Fruit fly (Drosophila melanogaster): Measurements from ENCODE around the gene MED20.

DNA sequence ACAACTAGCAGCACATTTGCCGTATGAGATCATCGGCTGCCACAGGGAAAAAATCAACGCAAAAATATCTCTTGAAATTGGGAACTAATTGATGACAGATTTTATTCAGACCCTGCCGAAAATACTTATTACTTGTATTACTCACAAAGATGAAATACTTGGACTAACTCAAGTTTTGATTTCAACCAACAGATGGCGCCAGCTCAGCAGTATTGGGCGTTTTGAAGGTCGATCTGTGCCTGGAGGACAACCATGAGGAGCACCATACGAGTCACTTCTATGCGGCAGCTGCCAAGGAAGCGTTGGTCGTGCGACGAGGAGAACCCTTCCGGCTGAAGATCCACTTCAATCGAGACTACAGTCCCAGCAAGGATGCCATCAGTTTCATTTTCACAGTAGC, 48.3 kb downstream of the MED20 start:
- TF ChIP-seq rn (GFP tag; IDR thresholded peaks at IDR 0.05) (no peak), EcR (GFP tag; optimal IDR thresholded peaks at IDR 0.05) (no peak), CG8159 (tag; optimal IDR thresholded peaks at IDR 0.05) (no peak), CG9948 (tag; optimal IDR thresholded peaks at IDR 0.05) (no peak), CG10348 (GFP tag; IDR thresholded peaks at IDR 0.05) (no peak), Pif1B (GFP tag; optimal IDR thresholded peaks at IDR 0.05) (no peak), CG15710 (tag; optimal IDR thresholded peaks at IDR 0.05) (no peak), Pif1A (GFP tag; optimal IDR thresholded peaks at IDR 0.05) (no peak), CG13204 (GFP tag; optimal IDR thresholded peaks at IDR 0.05) (no peak), Snoo (tag; optimal IDR thresholded peaks at IDR 0.05) (no peak), fd96Ca (GFP tag; IDR thresholded peaks at IDR 0.05) (no peak)

All from whole organism, pupa.